Worm (Caenorhabditis elegans) whole organism, L3 larva: Measurements from ENCODE around the gene srg-6.

Source experiments
- R02D3.7 ChIP-seq: fragments of 150-350 bp; optimal IDR thresholded peaks from 2 replicates; lab custom pipeline; 2014; ENCODE audit warnings: missing biosample characterization, missing genetic modification characterization
- aly-2 ChIP-seq: fragments of 150-350 bp; optimal IDR thresholded peaks from 2 replicates; lab custom pipeline; 2014; ENCODE audit warnings: missing biosample characterization, missing genetic modification characterization
- ama-1 ChIP-seq: fragments of 150-350 bp; optimal IDR thresholded peaks from 2 replicates; lab custom pipeline; 2018
- ceh-16 ChIP-seq: sonication (generic microtip); optimal IDR thresholded peaks from 2 replicates; lab custom pipeline; 2017; ENCODE audit warnings: missing biosample characterization, missing genetic modification characterization
- ceh-28 ChIP-seq: fragments of 150-350 bp; optimal IDR thresholded peaks from 2 replicates; lab custom pipeline; 2014; ENCODE audit warnings: missing biosample characterization, missing genetic modification reagents, missing genetic modification characterization
- ceh-82 ChIP-seq: fragments of 150-350 bp; optimal IDR thresholded peaks from 2 replicates; lab custom pipeline; 2014; ENCODE audit warnings: missing biosample characterization, missing genetic modification characterization
- daf-12 ChIP-seq: fragments of 150-350 bp; optimal IDR thresholded peaks from 2 replicates; lab custom pipeline; 2014; ENCODE audit warnings: missing biosample characterization, missing genetic modification reagents, missing genetic modification characterization
- egl-27 ChIP-seq: sonication (generic microtip); optimal IDR thresholded peaks from 4 replicates; lab custom pipeline; 2017; ENCODE audit warnings: missing biosample characterization, missing genetic modification reagents, missing genetic modification characterization
- egl-5 ChIP-seq: fragments of 150-350 bp; optimal IDR thresholded peaks from 2 replicates; lab custom pipeline; 2017; ENCODE audit warnings: missing biosample characterization, missing genetic modification reagents, missing genetic modification characterization, inconsistent platforms
- elt-3 ChIP-seq, 3 experiments: fragments of 150-350 bp in 1 of 3; sonication (generic microtip) in 2 of 3; optimal IDR thresholded peaks; 2 replicates in 2 of 3; 4 replicates in 1 of 3; lab custom pipeline; 2014 to 2017; ENCODE audit warnings: missing biosample characterization in 3 of 3, missing genetic modification characterization in 3 of 3
- fkh-2 ChIP-seq: fragments of 150-350 bp; optimal IDR thresholded peaks from 2 replicates; lab custom pipeline; 2014; ENCODE audit warnings: missing biosample characterization, missing genetic modification reagents, missing genetic modification characterization
- fos-1 ChIP-seq: fragments of 150-350 bp; optimal IDR thresholded peaks from 2 replicates; lab custom pipeline; 2014; ENCODE audit warnings: missing biosample characterization, missing genetic modification characterization
- lin-15B ChIP-seq: fragments of 150-350 bp; optimal IDR thresholded peaks from 2 replicates; lab custom pipeline; 2014; ENCODE audit warnings: missing biosample characterization, missing genetic modification characterization
- lin-39 ChIP-seq: fragments of 150-350 bp; optimal IDR thresholded peaks from 2 replicates; lab custom pipeline; 2018; ENCODE audit warnings: missing biosample characterization, missing genetic modification reagents, missing genetic modification characterization
- lsy-12 ChIP-seq: sonication (generic microtip); optimal IDR thresholded peaks from 2 replicates; lab custom pipeline; 2016; ENCODE audit warnings: mild to moderate bottlenecking, missing genetic modification characterization, missing compliant biosample characterization
- mdl-1 ChIP-seq: fragments of 150-350 bp; optimal IDR thresholded peaks from 2 replicates; lab custom pipeline; 2014; ENCODE audit warnings: missing biosample characterization, missing genetic modification characterization
- nhr-11 ChIP-seq: fragments of 150-350 bp; optimal IDR thresholded peaks from 2 replicates; lab custom pipeline; 2014; ENCODE audit warnings: missing biosample characterization, missing genetic modification characterization
- nhr-12 ChIP-seq: fragments of 150-350 bp; optimal IDR thresholded peaks from 2 replicates; lab custom pipeline; 2014; ENCODE audit warnings: missing biosample characterization, missing genetic modification characterization
- nhr-23 ChIP-seq: fragments of 150-350 bp; optimal IDR thresholded peaks from 2 replicates; lab custom pipeline; 2014; ENCODE audit warnings: missing biosample characterization, missing genetic modification reagents, missing genetic modification characterization
- nhr-237 ChIP-seq: fragments of 150-350 bp; optimal IDR thresholded peaks from 2 replicates; lab custom pipeline; 2014; ENCODE audit warnings: missing biosample characterization, missing genetic modification characterization
- nhr-25 ChIP-seq: sonication (generic microtip); optimal IDR thresholded peaks from 2 replicates; lab custom pipeline; 2017; ENCODE audit warnings: missing biosample characterization, missing genetic modification characterization
- nhr-43 ChIP-seq: sonication (generic microtip); optimal IDR thresholded peaks from 2 replicates; lab custom pipeline; 2016; ENCODE audit warnings: mild to moderate bottlenecking, missing genetic modification characterization, missing compliant biosample characterization; ENCODE audit not compliant: poor library complexity, severe bottlenecking
- nhr-76 ChIP-seq: fragments of 150-350 bp; sonication (generic microtip); optimal IDR thresholded peaks from 5 replicates; lab custom pipeline; 2014; ENCODE audit warnings: missing biosample characterization, missing genetic modification characterization
- pha-4 ChIP-seq: fragments of 150-350 bp; optimal IDR thresholded peaks from 2 replicates; lab custom pipeline; 2014; ENCODE audit warnings: missing biosample characterization, missing genetic modification reagents, missing genetic modification characterization
- pqm-1 ChIP-seq: fragments of 150-350 bp; optimal IDR thresholded peaks from 2 replicates; lab custom pipeline; 2017; ENCODE audit warnings: missing biosample characterization, missing genetic modification characterization, inconsistent platforms
- sea-2 ChIP-seq: fragments of 150-350 bp; sonication (generic microtip); optimal IDR thresholded peaks from 4 replicates; lab custom pipeline; 2014; ENCODE audit warnings: missing biosample characterization, missing genetic modification reagents, missing genetic modification characterization
- tbx-2 ChIP-seq: sonication (generic microtip); optimal IDR thresholded peaks from 2 replicates; lab custom pipeline; 2016; ENCODE audit warnings: mild to moderate bottlenecking, missing genetic modification characterization, missing compliant biosample characterization
- unc-39 ChIP-seq: sonication (generic microtip); optimal IDR thresholded peaks from 4 replicates; lab custom pipeline; 2017; ENCODE audit warnings: missing biosample characterization, missing genetic modification characterization
- ztf-11 ChIP-seq: fragments of 150-350 bp; optimal IDR thresholded peaks from 2 replicates; lab custom pipeline; 2014; ENCODE audit warnings: missing biosample characterization, missing genetic modification characterization

The srg-6 gene

DNA sequence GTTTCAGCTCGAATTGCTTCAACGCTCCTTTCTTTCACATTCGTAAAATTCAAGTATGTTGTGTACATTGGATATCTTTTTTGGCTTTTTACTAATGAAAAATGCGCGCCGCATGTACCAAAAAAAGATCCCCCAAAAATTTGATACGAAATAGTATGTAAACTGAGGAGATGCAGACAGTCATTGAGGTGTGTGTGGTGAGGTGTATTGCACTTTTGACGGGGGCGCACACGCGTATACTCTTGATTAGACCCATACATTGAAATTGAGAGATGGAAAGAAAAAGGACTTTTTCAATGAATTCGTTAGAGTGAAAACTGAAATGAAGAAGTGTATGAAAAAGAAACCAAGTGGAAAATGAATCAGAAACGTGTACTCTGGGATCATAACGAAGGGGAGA lies 44.4 kb downstream of the srg-6 start:
- TF ChIP-seq unc-39 (tag; lab: Kevin White, UChicago) (no peak), ztf-11 (tag; lab: Kevin White, UChicago) (no peak), pha-4 (tag; lab: Kevin White, UChicago) (no peak), nhr-12 (no peak), nhr-25 (tag; lab: Kevin White, UChicago) (no peak), ceh-16 (tag; lab: Kevin White, UChicago) (no peak), lsy-12 (tag; lab: Kevin White, UChicago) (no peak), lin-39 (no peak), nhr-23 (tag; lab: Kevin White, UChicago) (no peak), aly-2 (tag; lab: Kevin White, UChicago) (no peak), ceh-82 (tag; lab: Kevin White, UChicago) (no peak), elt-3 (tag; optimal IDR thresholded peaks at IDR 0.05; lab: Kevin White, UChicago) (no peak), tbx-2 (no peak), fkh-2 (tag; lab: Kevin White, UChicago) (no peak)

ce11 chrIII:6216833-6217466 lies 48.9 kb downstream of the srg-6 start, which contains the start of gene hot-4:
hot-4 (plus strand) TSS chrIII:6217416.
- TF ChIP-seq pqm-1 (no peak), lin-39 (no peak), daf-12 (tag; lab: Kevin White, UChicago) (no peak), sea-2 (GFP tag; lab: Kevin White, UChicago) (no peak), nhr-237 (no peak), nhr-11 (tag; lab: Kevin White, UChicago) (no peak), nhr-76 (tag; lab: Kevin White, UChicago) (no peak), lin-15B (tag; lab: Kevin White, UChicago) (no peak), fos-1 (tag; lab: Kevin White, UChicago) (no peak), egl-27 (no peak), R02D3.7 (no peak), ceh-28 (no peak), aly-2 (tag; lab: Kevin White, UChicago) (no peak)
- TF ChIP-seq, all 47 proteins: peak for 0

DNA sequence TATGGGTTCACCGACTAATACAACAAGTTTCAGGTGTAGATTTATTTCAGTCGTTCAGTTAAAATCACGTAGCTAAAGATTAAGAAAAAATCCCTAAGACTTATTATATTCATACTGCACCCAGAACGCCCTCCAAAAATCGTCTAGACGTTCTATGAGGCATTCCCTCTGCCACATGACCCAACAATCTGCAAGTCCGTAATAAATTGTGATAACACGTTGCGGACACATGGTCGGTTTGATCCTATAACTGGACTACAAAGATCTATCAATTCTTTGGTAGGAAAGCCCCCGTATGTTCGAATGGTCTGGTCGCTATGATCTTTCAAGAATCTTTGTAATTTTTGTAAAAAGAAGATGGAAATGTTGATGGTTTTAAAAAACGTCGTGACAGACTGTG lies 49.9 kb downstream of the srg-6 start:
- TF ChIP-seq nhr-23 (tag; lab: Kevin White, UChicago) (peak; percentile 36), nhr-12 (no peak), ama-1 (no peak), mdl-1 (tag; lab: Kevin White, UChicago) (peak; percentile 14), nhr-43 (tag; lab: Kevin White, UChicago) (peak; percentile 92), egl-5 (tag; lab: Kevin White, UChicago) (no peak), pqm-1 (no peak), nhr-237 (no peak)

DNA sequence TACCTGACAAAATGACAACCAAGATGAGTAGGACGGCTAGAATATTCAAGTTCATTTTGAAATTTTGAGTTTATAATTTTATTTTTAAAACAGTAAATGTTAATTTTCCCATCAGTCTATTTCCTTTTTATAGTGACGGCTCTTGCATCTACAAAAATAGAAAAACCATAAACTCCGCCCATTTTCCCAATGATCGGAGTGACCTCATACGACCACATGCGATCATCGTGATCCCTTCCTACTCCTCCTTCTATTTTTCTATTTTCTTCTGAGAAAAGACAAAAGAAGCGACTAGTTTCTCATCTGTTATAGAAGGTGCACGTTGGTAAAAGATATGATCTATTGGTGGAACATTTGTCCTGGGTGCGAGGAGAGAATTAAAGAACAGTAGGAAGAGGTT lies 50.3 kb downstream of the srg-6 start, which contains the start of gene C23G10.11:
C23G10.11 (minus strand) TSS at position 101 of the 400 bp plus-strand sequence.
- TF ChIP-seq egl-27 (no peak), nhr-11 (tag; lab: Kevin White, UChicago) (no peak), lin-15B (tag; lab: Kevin White, UChicago) (no peak), nhr-12 (no peak)
